Fruit fly (Drosophila melanogaster) whole organism, embryonic: ENCODE measurements around the gene Mical.

ENCODE experiments used
- Bdp1 ChIP-seq: fragments of 200-800 bp; sonication (Bioruptor generic); optimal IDR thresholded peaks from 3 replicates; lab custom pipeline; 2016; ENCODE audit warnings: missing biosample characterization, missing genetic modification characterization
- CG10959 ChIP-seq: fragments of 200-800 bp; sonication (Bioruptor generic); IDR thresholded peaks from 2 replicates; pipeline ENCODE4 v1.3.6; 2022; ENCODE audit warnings: missing biosample characterization, missing genetic modification characterization
- CG11093 ChIP-seq: fragments of 200-800 bp; sonication (Bioruptor generic); IDR thresholded peaks from 3 replicates; pipeline ENCODE4 v1.3.6; 2022; ENCODE audit warnings: missing biosample characterization, missing genetic modification characterization
- CG11560 ChIP-seq: fragments of 200-800 bp; sonication (Bioruptor generic); IDR thresholded peaks from 3 replicates; pipeline ENCODE4 v1.3.6; 2022; ENCODE audit warnings: missing biosample characterization, missing genetic modification characterization
- CG12071 ChIP-seq: fragments of 200-800 bp; sonication (Bioruptor generic); optimal IDR thresholded peaks from 3 replicates; lab custom pipeline; 2018; ENCODE audit warnings: missing biosample characterization, mild to moderate bottlenecking, missing genetic modification characterization
- CG12391 ChIP-seq: fragments of 200-800 bp; sonication (Bioruptor generic); optimal IDR thresholded peaks from 3 replicates; lab custom pipeline; 2018; ENCODE audit warnings: missing biosample characterization, mild to moderate bottlenecking, missing genetic modification characterization, moderate library complexity
- CG14667 ChIP-seq: fragments of 200-800 bp; sonication (Bioruptor generic); IDR thresholded peaks from 2 replicates; pipeline ENCODE4 v1.3.6; 2022; ENCODE audit warnings: missing biosample characterization, missing genetic modification characterization
- CG1529 ChIP-seq: fragments of 200-800 bp; sonication (Bioruptor generic); optimal IDR thresholded peaks from 3 replicates; lab custom pipeline; 2018; ENCODE audit warnings: missing biosample characterization, missing genetic modification characterization
- CG15479 ChIP-seq: fragments of 200-800 bp; sonication (Bioruptor generic); optimal IDR thresholded peaks from 3 replicates; lab custom pipeline; 2019; ENCODE audit warnings: missing biosample characterization, mild to moderate bottlenecking, missing genetic modification characterization, moderate library complexity
- CG15514 ChIP-seq: fragments of 200-800 bp; sonication (Bioruptor generic); optimal IDR thresholded peaks from 3 replicates; lab custom pipeline; 2017; ENCODE audit warnings: missing biosample characterization, missing genetic modification characterization, mild to moderate bottlenecking, moderate library complexity, missing genetic modification reagents
- CG1603 ChIP-seq: fragments of 200-800 bp; sonication (Bioruptor generic); optimal IDR thresholded peaks from 2 replicates; lab custom pipeline; 2019; ENCODE audit warnings: missing biosample characterization, mild to moderate bottlenecking, missing genetic modification characterization, moderate library complexity
- CG1647 ChIP-seq: fragments of 200-800 bp; sonication (Bioruptor generic); optimal IDR thresholded peaks from 3 replicates; lab custom pipeline; 2016; ENCODE audit warnings: missing biosample characterization, missing genetic modification characterization
- CG16863 ChIP-seq: fragments of 200-800 bp; sonication (Bioruptor generic); optimal IDR thresholded peaks from 3 replicates; lab custom pipeline; 2016; ENCODE audit warnings: missing biosample characterization, missing genetic modification characterization
- CG2202 ChIP-seq: fragments of 200-800 bp; sonication (Bioruptor generic); optimal IDR thresholded peaks from 2 replicates; lab custom pipeline; 2018; ENCODE audit warnings: missing biosample characterization, mild to moderate bottlenecking, missing genetic modification characterization
- CG7928 ChIP-seq: fragments of 200-800 bp; sonication (Bioruptor generic); optimal IDR thresholded peaks from 2 replicates; lab custom pipeline; 2017; ENCODE audit warnings: missing biosample characterization, mild to moderate bottlenecking, missing genetic modification characterization
- CG8281 ChIP-seq: fragments of 200-800 bp; sonication (Bioruptor generic); optimal IDR thresholded peaks from 2 replicates; lab custom pipeline; 2018; ENCODE audit warnings: missing biosample characterization, mild to moderate bottlenecking, missing genetic modification characterization, moderate library complexity
- CG8765 ChIP-seq: fragments of 200-800 bp; sonication (Bioruptor generic); IDR thresholded peaks from 2 replicates; pipeline ENCODE4 v1.3.6; 2022; ENCODE audit warnings: missing biosample characterization, missing genetic modification characterization
- Dad ChIP-seq: fragments of 200-800 bp; sonication (Bioruptor generic); optimal IDR thresholded peaks from 3 replicates; lab custom pipeline; 2016; ENCODE audit warnings: missing biosample characterization, missing genetic modification characterization
- Dfd ChIP-seq, 2 experiments: fragments of >200 bp; optimal IDR thresholded peaks; 2 replicates each; lab custom pipeline; 2017; ENCODE audit warnings: missing biosample characterization in 2 of 2, missing genetic modification characterization in 2 of 2
- ERR ChIP-seq: fragments of 200-800 bp; sonication (Bioruptor generic); optimal IDR thresholded peaks from 2 replicates; lab custom pipeline; 2016; ENCODE audit warnings: missing biosample characterization, missing genetic modification characterization
- Fer1 ChIP-seq: fragments of 200-800 bp; sonication (Bioruptor generic); optimal IDR thresholded peaks from 2 replicates; lab custom pipeline; 2017; ENCODE audit warnings: missing biosample characterization, mild to moderate bottlenecking, missing genetic modification characterization
- H2.0 ChIP-seq: fragments of 200-800 bp; sonication (Bioruptor generic); IDR thresholded peaks from 2 replicates; pipeline ENCODE4 v1.3.6; 2022; ENCODE audit warnings: missing biosample characterization, missing genetic modification characterization
- Kr ChIP-seq: fragments of 200-800 bp; sonication (Bioruptor generic); optimal IDR thresholded peaks from 2 replicates; lab custom pipeline; 2017; ENCODE audit warnings: missing biosample characterization, mild to moderate bottlenecking, missing genetic modification characterization
- Mad ChIP-seq: fragments of 200-800 bp; sonication (Bioruptor generic); optimal IDR thresholded peaks from 2 replicates; lab custom pipeline; 2016; ENCODE audit warnings: missing biosample characterization, missing genetic modification characterization
- Meics ChIP-seq: fragments of 200-800 bp; sonication (Bioruptor generic); optimal IDR thresholded peaks from 2 replicates; lab custom pipeline; 2017; ENCODE audit warnings: missing biosample characterization, mild to moderate bottlenecking, missing genetic modification characterization
- Myb ChIP-seq: fragments of 200-800 bp; sonication (Bioruptor generic); optimal IDR thresholded peaks from 2 replicates; lab custom pipeline; 2016; ENCODE audit warnings: missing biosample characterization, missing genetic modification characterization
- NFAT ChIP-seq: fragments of 200-800 bp; sonication (Bioruptor generic); IDR thresholded peaks from 2 replicates; pipeline ENCODE4 v1.3.6; 2022; ENCODE audit warnings: missing biosample characterization, missing genetic modification characterization
- Nf-YA ChIP-seq: fragments of 200-800 bp; sonication (Bioruptor generic); IDR thresholded peaks from 2 replicates; pipeline ENCODE4 v1.3.6; 2022; ENCODE audit warnings: missing biosample characterization, missing genetic modification characterization
- PHDP ChIP-seq: fragments of 200-800 bp; sonication (Bioruptor generic); optimal IDR thresholded peaks from 3 replicates; lab custom pipeline; 2018; ENCODE audit warnings: missing biosample characterization, mild to moderate bottlenecking, missing genetic modification characterization, moderate library complexity
- Poxn ChIP-seq: fragments of 200-800 bp; sonication (Bioruptor generic); IDR thresholded peaks from 2 replicates; pipeline ENCODE4 v1.3.6; 2022; ENCODE audit warnings: missing biosample characterization, missing genetic modification characterization
- Ravus ChIP-seq: fragments of 200-800 bp; sonication (Bioruptor generic); IDR thresholded peaks from 2 replicates; pipeline ENCODE4 v1.3.6; 2022; ENCODE audit warnings: missing biosample characterization, missing genetic modification characterization
- Spps ChIP-seq: fragments of 200-800 bp; sonication (Bioruptor generic); optimal IDR thresholded peaks from 2 replicates; lab custom pipeline; 2018; ENCODE audit warnings: missing biosample characterization, mild to moderate bottlenecking, missing genetic modification characterization
- Vsx1 ChIP-seq: fragments of 200-800 bp; sonication (Bioruptor generic); optimal IDR thresholded peaks from 2 replicates; lab custom pipeline; 2017; ENCODE audit warnings: missing biosample characterization, mild to moderate bottlenecking, missing genetic modification characterization, missing genetic modification reagents
- Xrp1 ChIP-seq: fragments of 200-800 bp; sonication (Bioruptor generic); IDR thresholded peaks from 2 replicates; pipeline ENCODE4 v1.3.6; 2022; ENCODE audit warnings: missing biosample characterization, missing genetic modification characterization
- YL-1 ChIP-seq: fragments of 200-800 bp; sonication (Bioruptor generic); optimal IDR thresholded peaks from 3 replicates; lab custom pipeline; 2017; ENCODE audit warnings: missing biosample characterization, mild to moderate bottlenecking, missing genetic modification characterization
- ase ChIP-seq: fragments of 200-800 bp; sonication (Bioruptor generic); IDR thresholded peaks from 3 replicates; pipeline ENCODE4 v1.3.6; 2022; ENCODE audit warnings: missing biosample characterization, missing genetic modification characterization
- bcd ChIP-seq: fragments of 200-800 bp; sonication (Bioruptor generic); optimal IDR thresholded peaks from 2 replicates; lab custom pipeline; 2017; ENCODE audit warnings: missing biosample characterization, mild to moderate bottlenecking, missing genetic modification characterization
- br ChIP-seq: fragments of >200 bp; optimal IDR thresholded peaks from 2 replicates; lab custom pipeline; 2017
- cad ChIP-seq: fragments of >200 bp; optimal IDR thresholded peaks from 2 replicates; lab custom pipeline; 2017; ENCODE audit warnings: missing biosample characterization, missing genetic modification characterization
- chn ChIP-seq: fragments of 200-800 bp; sonication (Bioruptor generic); optimal IDR thresholded peaks from 2 replicates; lab custom pipeline; 2016; ENCODE audit warnings: missing biosample characterization, missing genetic modification characterization
- crp ChIP-seq, 2 experiments: fragments of 200-800 bp; sonication (Bioruptor generic); optimal IDR thresholded peaks; 2 replicates in 1 of 2; 3 replicates in 1 of 2; lab custom pipeline; 2017; ENCODE audit warnings: missing biosample characterization in 2 of 2, missing genetic modification characterization in 2 of 2, mild to moderate bottlenecking in 1 of 2, moderate library complexity in 1 of 2
- dan ChIP-seq: fragments of 200-800 bp; sonication (Bioruptor generic); IDR thresholded peaks from 2 replicates; pipeline ENCODE4 v1.3.6; 2022; ENCODE audit warnings: missing biosample characterization, missing genetic modification characterization
- emc ChIP-seq: fragments of 200-800 bp; sonication (Bioruptor generic); optimal IDR thresholded peaks from 2 replicates; lab custom pipeline; 2016; ENCODE audit warnings: missing biosample characterization, missing genetic modification characterization
- en ChIP-seq: fragments of 200-800 bp; sonication (Bioruptor generic); optimal IDR thresholded peaks from 2 replicates; lab custom pipeline; 2016; ENCODE audit warnings: missing biosample characterization, missing genetic modification characterization
- esg ChIP-seq: fragments of 200-800 bp; sonication (Bioruptor generic); conservative IDR thresholded peaks from 2 replicates; pipeline ENCODE4 v1.3.6; 2022; ENCODE audit warnings: missing biosample characterization, missing genetic modification characterization
- fd96Cb ChIP-seq: fragments of 200-800 bp; sonication (Bioruptor generic); optimal IDR thresholded peaks from 2 replicates; lab custom pipeline; 2018; ENCODE audit warnings: missing biosample characterization, mild to moderate bottlenecking, missing genetic modification characterization, moderate library complexity
- lov ChIP-seq, 2 experiments: fragments of 200-800 bp in 1 of 2; fragments of >200 bp in 1 of 2; sonication (Bioruptor generic) in 1 of 2; IDR thresholded peaks in 1 of 2; optimal IDR thresholded peaks in 1 of 2; 2 replicates in 1 of 2; 3 replicates in 1 of 2; pipeline versions ENCODE4 v1.3.6 to Lab custom; 2017 to 2022; ENCODE audit warnings: missing biosample characterization in 1 of 2, missing genetic modification characterization in 1 of 2
- mam ChIP-seq: fragments of 200-800 bp; sonication (Bioruptor generic); optimal IDR thresholded peaks from 3 replicates; lab custom pipeline; 2016; ENCODE audit warnings: missing biosample characterization, missing genetic modification characterization
- slbo ChIP-seq: fragments of 200-800 bp; sonication (Bioruptor generic); IDR thresholded peaks from 2 replicates; pipeline ENCODE4 v1.3.6; 2022; ENCODE audit warnings: missing biosample characterization, missing genetic modification characterization
- vfl ChIP-seq: fragments of 200-800 bp; sonication (Bioruptor generic); optimal IDR thresholded peaks from 2 replicates; lab custom pipeline; 2016; ENCODE audit warnings: missing biosample characterization, missing genetic modification characterization
- vvl ChIP-seq: fragments of 200-800 bp; sonication (Bioruptor generic); IDR thresholded peaks from 2 replicates; pipeline ENCODE4 v1.3.6; 2022; ENCODE audit warnings: missing biosample characterization, missing genetic modification characterization
- yki ChIP-seq: fragments of >200 bp; optimal IDR thresholded peaks from 3 replicates; lab custom pipeline; 2018

Gene Mical

DNA sequence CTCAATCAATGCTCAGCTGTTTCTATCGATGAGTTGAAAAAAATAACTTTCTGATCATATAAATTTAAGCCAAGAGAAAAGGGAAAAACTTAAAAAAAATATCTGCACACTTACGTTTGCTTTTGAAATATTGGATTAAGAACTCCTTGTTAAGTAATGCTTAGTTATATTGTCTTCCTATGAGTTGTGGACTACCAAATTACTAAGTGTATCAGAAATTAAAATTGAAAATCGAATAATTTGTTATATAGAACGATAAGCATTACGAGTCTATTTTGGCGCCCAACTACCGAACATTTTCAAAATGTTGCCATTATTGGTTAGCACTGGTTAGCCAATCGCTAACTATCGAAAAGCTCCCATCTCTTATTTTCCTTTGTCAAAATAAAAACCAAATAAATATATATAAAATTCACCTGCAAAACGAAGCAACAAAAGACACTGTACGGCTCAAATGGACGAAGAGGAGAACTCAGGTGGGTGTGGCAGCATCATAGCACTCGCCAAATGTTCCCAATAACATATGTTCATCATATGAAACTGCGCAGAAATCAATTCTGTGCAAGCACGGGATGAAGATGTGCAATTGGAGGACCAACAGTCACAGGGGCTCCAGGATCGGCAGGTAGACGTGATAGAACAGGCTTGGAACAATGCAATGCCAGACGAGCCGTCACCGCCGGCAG lies 6.3 kb upstream of the Mical start, which contains the start of gene ohgt (continued):
- peak; percentile 5 for TF ChIP-seq Meics (GFP tag; lab: Kevin White, UChicago)
- peak; percentile 32 for TF ChIP-seq Mad (GFP tag; lab: Kevin White, UChicago)
- no peak for TF ChIP-seq Fer1 (GFP tag; lab: Kevin White, UChicago)
- TF ChIP-seq CG11560 (tag; lab: Robert Waterston, UW), result no peak
- no peak for TF ChIP-seq PHDP (tag; lab: Kevin White, UChicago)
- TF ChIP-seq H2.0 (GFP tag; lab: Robert Waterston, UW), result no peak
- TF ChIP-seq NFAT (GFP tag; lab: Robert Waterston, UW), result no peak
- TF ChIP-seq yki (lab: Kevin White, UChicago), result no peak
- TF ChIP-seq CG15479 (GFP tag; lab: Kevin White, UChicago), result no peak
- TF ChIP-seq YL-1 (GFP tag; lab: Kevin White, UChicago), result peak; percentile 36
- TF ChIP-seq Xrp1, result peak; percentile 23; the same call in 1 of the 2 replicates
- no peak for TF ChIP-seq Nf-YA (GFP tag; lab: Robert Waterston, UW)
- TF ChIP-seq Vsx1 (GFP tag; lab: Kevin White, UChicago), result peak; percentile 38
- TF ChIP-seq CG1647 (GFP tag; lab: Kevin White, UChicago), result no peak
- no peak for TF ChIP-seq Bdp1 (GFP tag; lab: Kevin White, UChicago)
- no peak for TF ChIP-seq CG1603 (tag; lab: Kevin White, UChicago)
- TF ChIP-seq chn (GFP tag; lab: Kevin White, UChicago), result no peak
- TF ChIP-seq Ravus (GFP tag; lab: Robert Waterston, UW), result no peak
- TF ChIP-seq dan, result no peak
- no peak for TF ChIP-seq CG12071 (GFP tag; lab: Kevin White, UChicago)
- no peak for TF ChIP-seq CG10959 (GFP tag; lab: Robert Waterston, UW)
- no peak for TF ChIP-seq CG8281 (tag; lab: Kevin White, UChicago)
- peak; percentile 54 for TF ChIP-seq CG15514 (GFP tag; lab: Kevin White, UChicago)
- TF ChIP-seq CG11093 (GFP tag; lab: Robert Waterston, UW), result no peak
- no peak for TF ChIP-seq Kr (GFP tag; lab: Kevin White, UChicago)
- no peak for TF ChIP-seq Dad (GFP tag; lab: Kevin White, UChicago)
- no peak for TF ChIP-seq ase (GFP tag; lab: Robert Waterston, UW)
- peak; percentile 31 to 81 for TF ChIP-seq crp (GFP tag; optimal IDR thresholded peaks at IDR 0.05; lab: Kevin White, UChicago)
- TF ChIP-seq Spps (tag; lab: Kevin White, UChicago), result no peak
- no peak for TF ChIP-seq br (lab: Kevin White, UChicago)
- no peak for TF ChIP-seq slbo (GFP tag; lab: Robert Waterston, UW)
- TF ChIP-seq ERR (GFP tag; lab: Kevin White, UChicago), result no peak
- TF ChIP-seq bcd, result no peak
- TF ChIP-seq CG2202, result no peak
- no peak for TF ChIP-seq CG8765 (GFP tag; lab: Robert Waterston, UW)
- no peak for TF ChIP-seq emc (GFP tag; lab: Kevin White, UChicago)
- TF ChIP-seq Poxn, result no peak
- TF ChIP-seq lov (optimal IDR thresholded peaks at IDR 0.05; lab: Kevin White, UChicago), result no peak
- no peak for TF ChIP-seq lov (GFP tag; IDR thresholded peaks at IDR 0.05; lab: Robert Waterston, UW)
- TF ChIP-seq esg (GFP tag; lab: Robert Waterston, UW), result no peak
- peak; percentile 29 for TF ChIP-seq Myb (GFP tag; lab: Kevin White, UChicago)
- no peak for TF ChIP-seq CG14667
- TF ChIP-seq mam (GFP tag; lab: Kevin White, UChicago), result no peak
- TF ChIP-seq CG7928 (GFP tag; lab: Kevin White, UChicago), result no peak
- no peak for TF ChIP-seq CG16863 (GFP tag; lab: Kevin White, UChicago)
- TF ChIP-seq vfl (GFP tag; lab: Kevin White, UChicago), result no peak
- TF ChIP-seq Dfd (GFP tag; optimal IDR thresholded peaks at IDR 0.05; lab: Kevin White, UChicago), result no peak
- no peak for TF ChIP-seq fd96Cb (tag; lab: Kevin White, UChicago)
- TF ChIP-seq en (GFP tag; lab: Kevin White, UChicago), result no peak
- TF ChIP-seq cad, result no peak
- TF ChIP-seq vvl (GFP tag; lab: Robert Waterston, UW), result no peak
- TF ChIP-seq CG12391 (tag; lab: Kevin White, UChicago), result peak; percentile 38
- no peak for TF ChIP-seq CG1529 (GFP tag; lab: Kevin White, UChicago)
